Worm (Caenorhabditis elegans) whole organism, mixed stage, embryonic: ENCODE measurements around the gene sre-46.

ENCODE experiments used
- bed-3 ChIP-seq: fragments of 200-800 bp; sonication (Bioruptor generic); optimal IDR thresholded peaks from 3 replicates; lab custom pipeline; 2018; ENCODE audit warnings: mild to moderate bottlenecking, missing genetic modification characterization, moderate library complexity, missing compliant biosample characterization
- blmp-1 ChIP-seq: fragments of 150-350 bp; optimal IDR thresholded peaks from 2 replicates; lab custom pipeline; 2014; ENCODE audit warnings: missing biosample characterization, missing genetic modification characterization
- ceh-39 ChIP-seq: fragments of 150-350 bp; optimal IDR thresholded peaks from 2 replicates; lab custom pipeline; 2014; ENCODE audit warnings: missing biosample characterization, missing genetic modification characterization
- ceh-43 ChIP-seq: fragments of 200-800 bp; sonication (Bioruptor generic); optimal IDR thresholded peaks from 2 replicates; lab custom pipeline; 2018; ENCODE audit warnings: mild to moderate bottlenecking, missing genetic modification characterization, moderate library complexity, missing compliant biosample characterization
- ceh-83 ChIP-seq: fragments of 200-800 bp; sonication (Bioruptor generic); optimal IDR thresholded peaks from 2 replicates; lab custom pipeline; 2018; ENCODE audit warnings: mild to moderate bottlenecking, missing genetic modification characterization, missing compliant biosample characterization
- ces-1 ChIP-seq: fragments of 150-350 bp; optimal IDR thresholded peaks from 2 replicates; lab custom pipeline; 2014; ENCODE audit warnings: missing biosample characterization, missing genetic modification reagents, missing genetic modification characterization
- drap-1 ChIP-seq: fragments of 200-800 bp; sonication (Bioruptor generic); optimal IDR thresholded peaks from 3 replicates; lab custom pipeline; 2018; ENCODE audit warnings: mild to moderate bottlenecking, missing genetic modification characterization, missing compliant biosample characterization
- elt-1 ChIP-seq: sonication (generic microtip); optimal IDR thresholded peaks from 2 replicates; lab custom pipeline; 2017; ENCODE audit warnings: missing genetic modification characterization, mild to moderate bottlenecking, missing compliant biosample characterization, antibody characterized with exemption, moderate library complexity, borderline replicate concordance; ENCODE audit not compliant: insufficient read depth
- flh-1 ChIP-seq: fragments of 200-800 bp; sonication (Bioruptor generic); optimal IDR thresholded peaks from 2 replicates; lab custom pipeline; 2018; ENCODE audit warnings: mild to moderate bottlenecking, missing genetic modification characterization, moderate library complexity, missing compliant biosample characterization
- ham-2 ChIP-seq: fragments of 200-800 bp; sonication (Bioruptor generic); optimal IDR thresholded peaks from 2 replicates; lab custom pipeline; 2018; ENCODE audit warnings: mild to moderate bottlenecking, missing genetic modification characterization, missing compliant biosample characterization
- hlh-1 ChIP-seq: fragments of 150-350 bp; optimal IDR thresholded peaks from 2 replicates; lab custom pipeline; 2014; ENCODE audit warnings: missing biosample characterization, missing genetic modification reagents, missing genetic modification characterization
- lin-13 ChIP-seq: fragments of 150-350 bp; optimal IDR thresholded peaks from 2 replicates; lab custom pipeline; 2014; ENCODE audit warnings: missing biosample characterization, missing genetic modification characterization
- lin-32 ChIP-seq: fragments of 200-800 bp; sonication (Bioruptor generic); optimal IDR thresholded peaks from 2 replicates; lab custom pipeline; 2018; ENCODE audit warnings: mild to moderate bottlenecking, missing genetic modification characterization, missing compliant biosample characterization
- lsy-2 ChIP-seq: fragments of 150-350 bp; optimal IDR thresholded peaks from 2 replicates; lab custom pipeline; 2014; ENCODE audit warnings: missing biosample characterization, missing genetic modification characterization
- mab-5 ChIP-seq: fragments of 150-350 bp; optimal IDR thresholded peaks from 2 replicates; lab custom pipeline; 2014; ENCODE audit warnings: missing biosample characterization, missing genetic modification characterization
- mep-1 ChIP-seq: fragments of 150-350 bp; optimal IDR thresholded peaks from 2 replicates; lab custom pipeline; 2017; ENCODE audit warnings: missing biosample characterization, missing genetic modification reagents, missing genetic modification characterization, inconsistent platforms
- nhr-12 ChIP-seq: fragments of 150-350 bp; optimal IDR thresholded peaks from 2 replicates; lab custom pipeline; 2014; ENCODE audit warnings: missing biosample characterization, missing genetic modification characterization
- nhr-2 ChIP-seq: fragments of 150-350 bp; optimal IDR thresholded peaks from 2 replicates; lab custom pipeline; 2014; ENCODE audit warnings: missing biosample characterization, missing genetic modification characterization
- nhr-28 ChIP-seq: fragments of 150-350 bp; optimal IDR thresholded peaks from 2 replicates; lab custom pipeline; 2014; ENCODE audit warnings: missing biosample characterization, missing genetic modification characterization
- pha-4 ChIP-seq: fragments of 150-350 bp; optimal IDR thresholded peaks from 2 replicates; lab custom pipeline; 2018; ENCODE audit warnings: missing biosample characterization, missing genetic modification reagents, missing genetic modification characterization
- sem-2 ChIP-seq: fragments of 200-800 bp; sonication (Bioruptor generic); optimal IDR thresholded peaks from 2 replicates; lab custom pipeline; 2018; ENCODE audit warnings: mild to moderate bottlenecking, missing genetic modification characterization, missing compliant biosample characterization
- snpc-4 ChIP-seq: fragments of 150-350 bp; optimal IDR thresholded peaks from 2 replicates; lab custom pipeline; 2014; ENCODE audit warnings: missing biosample characterization, missing genetic modification characterization
- sptf-1 ChIP-seq: sonication (generic microtip); optimal IDR thresholded peaks from 2 replicates; lab custom pipeline; 2017; ENCODE audit warnings: mild to moderate bottlenecking, missing genetic modification characterization, moderate library complexity, missing compliant biosample characterization
- unc-120 ChIP-seq: sonication (generic microtip); optimal IDR thresholded peaks from 2 replicates; lab custom pipeline; 2017; ENCODE audit warnings: missing genetic modification characterization, missing compliant biosample characterization; ENCODE audit not compliant: poor library complexity, severe bottlenecking
- unc-39 ChIP-seq: fragments of 150-350 bp; optimal IDR thresholded peaks from 2 replicates; lab custom pipeline; 2014; ENCODE audit warnings: missing biosample characterization, missing genetic modification characterization
- unc-62 ChIP-seq: fragments of 150-350 bp; optimal IDR thresholded peaks from 2 replicates; lab custom pipeline; 2014; ENCODE audit warnings: missing biosample characterization, missing genetic modification reagents, missing genetic modification characterization
- zip-8 ChIP-seq: fragments of 150-350 bp; optimal IDR thresholded peaks from 2 replicates; lab custom pipeline; 2014; ENCODE audit warnings: missing biosample characterization, missing genetic modification characterization
- ztf-11 ChIP-seq: fragments of 150-350 bp; optimal IDR thresholded peaks from 2 replicates; lab custom pipeline; 2014; ENCODE audit warnings: missing biosample characterization, missing genetic modification characterization

Gene sre-46

DNA sequence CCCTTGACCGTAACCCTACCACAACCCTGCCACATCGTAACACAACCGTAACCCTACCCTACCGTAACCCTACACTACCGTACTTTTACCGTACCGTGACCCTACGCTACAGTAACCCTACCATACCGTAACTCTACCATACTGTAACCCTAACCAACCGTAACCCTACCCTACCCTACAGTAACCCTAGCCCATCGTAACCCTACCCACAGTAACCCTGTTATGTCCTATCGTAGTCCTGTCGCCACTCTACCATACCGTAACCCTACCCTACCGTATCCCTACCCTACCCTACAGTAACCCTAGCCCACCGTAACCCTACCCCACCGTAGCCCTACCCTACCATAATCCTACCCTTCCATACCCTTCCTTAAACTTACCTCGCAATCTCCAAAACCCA, 468 bp downstream of the sre-46 start:
- no peak for TF ChIP-seq zip-8 (tag; lab: Kevin White, UChicago)
- no peak for TF ChIP-seq hlh-1 (tag; lab: Kevin White, UChicago)
- TF ChIP-seq sptf-1 (tag; lab: Kevin White, UChicago): no peak
- TF ChIP-seq ceh-39 (tag; lab: Kevin White, UChicago): no peak
- TF ChIP-seq blmp-1: no peak
- no peak for TF ChIP-seq ham-2 (GFP tag; lab: Kevin White, UChicago)
- TF ChIP-seq lin-32 (GFP tag; lab: Kevin White, UChicago): no peak
- TF ChIP-seq nhr-28: no peak
- TF ChIP-seq mep-1 (tag; lab: Kevin White, UChicago): no peak
- no peak for TF ChIP-seq unc-120 (tag; lab: Kevin White, UChicago)
- TF ChIP-seq mab-5 (tag; lab: Kevin White, UChicago): no peak
- TF ChIP-seq ces-1 (GFP tag; lab: Kevin White, UChicago): no peak
- TF ChIP-seq drap-1 (GFP tag; lab: Kevin White, UChicago): no peak
- TF ChIP-seq ceh-83 (GFP tag; lab: Kevin White, UChicago): no peak
- TF ChIP-seq flh-1 (GFP tag; lab: Kevin White, UChicago): no peak
- TF ChIP-seq snpc-4: no peak

DNA sequence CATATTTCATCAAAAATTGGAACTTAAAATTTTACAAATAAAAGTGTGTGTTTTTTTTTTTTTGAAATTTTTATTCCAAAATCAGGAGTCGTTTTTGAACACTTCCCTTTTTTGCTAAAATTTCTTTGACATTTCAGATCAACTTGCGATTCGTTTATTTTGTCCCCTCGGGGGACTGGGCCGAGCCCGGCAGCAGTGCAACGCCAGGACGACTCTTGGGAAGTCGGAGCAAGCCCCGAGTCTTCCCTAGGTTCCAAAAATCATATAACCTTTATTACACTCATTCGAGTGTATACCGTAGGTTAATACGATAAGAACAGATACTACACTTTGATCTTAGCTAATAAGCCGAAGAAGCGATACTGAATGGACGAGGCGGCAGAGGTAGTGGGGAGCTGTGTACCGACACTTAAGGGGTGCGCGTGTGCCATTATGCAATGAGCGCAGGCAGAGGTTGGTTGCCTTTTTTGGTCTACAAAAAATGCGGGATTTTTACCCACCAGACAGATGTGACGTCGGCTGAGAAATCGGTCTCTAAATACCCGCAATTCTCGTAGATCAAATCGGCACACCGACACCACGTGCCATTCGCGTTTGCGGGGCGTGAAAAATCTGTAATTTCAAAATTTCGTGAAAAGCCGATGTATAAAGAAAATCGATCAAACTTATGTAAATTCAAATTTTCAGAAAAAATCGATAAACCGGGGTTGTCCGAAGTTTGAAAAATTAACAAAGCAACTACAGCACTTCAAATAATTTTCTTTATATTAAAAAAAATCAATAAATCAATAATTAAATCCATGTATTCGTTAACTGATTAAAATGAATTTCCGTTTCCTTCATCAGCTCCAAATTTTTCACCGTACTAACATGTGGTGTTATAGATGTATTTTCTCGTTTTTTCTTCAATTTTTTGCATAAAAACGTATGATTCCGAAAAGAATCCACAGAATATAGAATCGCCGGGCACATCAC, 3.4 kb downstream of the sre-46 start:
- TF ChIP-seq elt-1 (no peak), lin-32 (GFP tag; lab: Kevin White, UChicago) (no peak), lsy-2 (tag; lab: Kevin White, UChicago) (no peak), nhr-12 (tag; lab: Kevin White, UChicago) (no peak), lin-13 (no peak), snpc-4 (no peak), bed-3 (GFP tag; lab: Kevin White, UChicago) (no peak), nhr-28 (no peak), nhr-2 (no peak), unc-62 (no peak), mep-1 (tag; lab: Kevin White, UChicago) (no peak), sptf-1 (tag; lab: Kevin White, UChicago) (no peak), sem-2 (GFP tag; lab: Kevin White, UChicago) (no peak), pha-4 (tag; lab: Kevin White, UChicago) (no peak)

- no peak for TF ChIP-seq unc-39
- TF ChIP-seq blmp-1: no peak
- TF ChIP-seq ztf-11: no peak
- no peak for TF ChIP-seq hlh-1 (tag; lab: Kevin White, UChicago)
These were observed 5.4 kb downstream of the sre-46 start, which contains the start of gene zipt-2.3 for ce11 chrII:13715733-13716132. Gene zipt-2.3 (minus strand): TSS chrII:13715879.

- TF ChIP-seq mab-5 (tag; lab: Kevin White, UChicago): no peak
- TF ChIP-seq sptf-1 (tag; lab: Kevin White, UChicago): peak; percentile 51
These were observed 5.8 kb downstream of the sre-46 start for ce11 chrII:13715333-13715732.

DNA sequence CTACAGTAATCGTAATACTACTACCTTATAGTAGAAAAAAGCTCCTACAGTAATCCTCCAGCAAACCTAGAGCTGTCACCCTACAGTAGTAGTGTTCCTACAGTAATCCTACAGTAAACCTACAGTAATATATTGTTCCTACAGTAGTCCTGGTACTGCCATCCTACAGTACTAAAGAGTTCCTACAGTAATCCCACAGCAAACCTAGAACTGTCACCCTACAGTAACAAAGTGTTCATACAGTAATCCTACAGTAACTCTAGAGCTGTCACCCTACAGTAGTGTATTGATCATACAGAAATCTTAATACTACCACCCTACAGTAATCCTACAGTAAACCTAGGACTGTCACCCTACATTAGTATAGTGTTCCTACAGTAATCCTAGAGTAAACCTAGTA, 7.9 kb downstream of the sre-46 start:
- TF ChIP-seq ztf-11: no peak
- TF ChIP-seq bed-3 (GFP tag; lab: Kevin White, UChicago): no peak
- no peak for TF ChIP-seq pha-4 (tag; lab: Kevin White, UChicago)
- TF ChIP-seq zip-8 (tag; lab: Kevin White, UChicago): no peak
- no peak for TF ChIP-seq ceh-43

ce11 chrII:13711493-13712055, 9.5 kb downstream of the sre-46 start:
- TF ChIP-seq sem-2 (GFP tag; lab: Kevin White, UChicago): no peak
- no peak for TF ChIP-seq blmp-1
- TF ChIP-seq bed-3 (GFP tag; lab: Kevin White, UChicago): no peak
- no peak for TF ChIP-seq nhr-28
- no peak for TF ChIP-seq sptf-1 (tag; lab: Kevin White, UChicago)
- no peak for TF ChIP-seq flh-1 (GFP tag; lab: Kevin White, UChicago)
